Worm (Caenorhabditis elegans) whole organism, L1 larva: ENCODE measurements around the gene nspc-20.

Experiments
- C04F5.9 ChIP-seq: sonication (generic microtip); optimal IDR thresholded peaks from 2 replicates; lab custom pipeline; 2016; ENCODE audit warnings: missing genetic modification characterization, missing compliant biosample characterization
- C16A3.4 ChIP-seq: fragments of 150-350 bp; optimal IDR thresholded peaks from 2 replicates; lab custom pipeline; 2014; ENCODE audit warnings: missing biosample characterization, missing genetic modification characterization
- C34B4.2 ChIP-seq: sonication (generic microtip); optimal IDR thresholded peaks from 2 replicates; lab custom pipeline; 2017; ENCODE audit warnings: mild to moderate bottlenecking, missing genetic modification characterization, missing compliant biosample characterization
- F16B12.6 ChIP-seq: fragments of 150-350 bp; optimal IDR thresholded peaks from 2 replicates; lab custom pipeline; 2014; ENCODE audit warnings: missing biosample characterization, missing genetic modification characterization
- aha-1 ChIP-seq: fragments of 150-350 bp; optimal IDR thresholded peaks from 2 replicates; lab custom pipeline; 2014; ENCODE audit warnings: missing biosample characterization, missing genetic modification characterization
- aly-2 ChIP-seq: fragments of 150-350 bp; optimal IDR thresholded peaks from 2 replicates; lab custom pipeline; 2014; ENCODE audit warnings: missing biosample characterization, missing genetic modification characterization
- ama-1 ChIP-seq: fragments of 150-350 bp; optimal IDR thresholded peaks from 2 replicates; lab custom pipeline; 2014
- ceh-63 ChIP-seq: fragments of 200-800 bp; sonication (Bioruptor generic); optimal IDR thresholded peaks from 2 replicates; lab custom pipeline; 2018; ENCODE audit warnings: mild to moderate bottlenecking, missing genetic modification characterization, missing compliant biosample characterization
- ceh-8 ChIP-seq: fragments of 200-800 bp; sonication (Bioruptor generic); optimal IDR thresholded peaks from 2 replicates; lab custom pipeline; 2018; ENCODE audit warnings: mild to moderate bottlenecking, missing genetic modification characterization, moderate library complexity, missing compliant biosample characterization
- ceh-88 ChIP-seq: fragments of 200-800 bp; sonication (Bioruptor generic); IDR thresholded peaks from 2 replicates; pipeline ENCODE4 v1.3.6; 2022; ENCODE audit warnings: missing genetic modification characterization, missing compliant biosample characterization
- ceh-90 ChIP-seq: sonication (generic microtip); optimal IDR thresholded peaks from 2 replicates; lab custom pipeline; 2016; ENCODE audit warnings: missing genetic modification characterization, missing compliant biosample characterization
- ces-1 ChIP-seq: fragments of 150-350 bp; optimal IDR thresholded peaks from 2 replicates; lab custom pipeline; 2014; ENCODE audit warnings: missing biosample characterization, missing genetic modification reagents, missing genetic modification characterization
- efl-1 ChIP-seq, 4 experiments: fragments of 150-350 bp; optimal IDR thresholded peaks in 3 of 4; peaks in 1 of 4; 1 replicate in 1 of 4; 2 replicates in 3 of 4; lab custom pipeline; 2014; ENCODE audit warnings: missing biosample characterization in 2 of 4, missing genetic modification characterization in 2 of 4, missing genetic modification reagents in 2 of 4
- efl-3 ChIP-seq: fragments of 200-800 bp; sonication (Bioruptor generic); optimal IDR thresholded peaks from 2 replicates; lab custom pipeline; 2018; ENCODE audit warnings: mild to moderate bottlenecking, missing genetic modification characterization, missing compliant biosample characterization
- egl-27 ChIP-seq, 2 experiments: fragments of 150-350 bp in 1 of 2; sonication (generic microtip); optimal IDR thresholded peaks; 3 replicates each; lab custom pipeline; 2017 to 2018; ENCODE audit warnings: missing biosample characterization in 2 of 2, missing genetic modification characterization in 2 of 2, missing genetic modification reagents in 2 of 2
- elt-3 ChIP-seq, 6 experiments: fragments of 150-350 bp in 1 of 6; sonication (generic microtip); optimal IDR thresholded peaks; 2 replicates each; lab custom pipeline; 2017 to 2018; ENCODE audit warnings: missing biosample characterization in 6 of 6, missing genetic modification characterization in 6 of 6, inconsistent platforms in 1 of 6
- ets-5 ChIP-seq: fragments of 200-800 bp; sonication (Bioruptor generic); IDR thresholded peaks from 2 replicates; pipeline ENCODE4 v1.3.6; 2022; ENCODE audit warnings: missing genetic modification characterization, missing compliant biosample characterization
- fkh-4 ChIP-seq: sonication (generic microtip); optimal IDR thresholded peaks from 2 replicates; lab custom pipeline; 2016; ENCODE audit warnings: missing compliant biosample characterization, missing genetic modification characterization, borderline replicate concordance
- fkh-8 ChIP-seq: sonication (generic microtip); optimal IDR thresholded peaks from 2 replicates; lab custom pipeline; 2016; ENCODE audit warnings: mild to moderate bottlenecking, missing genetic modification characterization, missing compliant biosample characterization
- grh-1 ChIP-seq: fragments of 200-800 bp; sonication (Bioruptor generic); IDR thresholded peaks from 2 replicates; pipeline ENCODE4 v1.3.6; 2022; ENCODE audit warnings: missing genetic modification reagents, missing genetic modification characterization, missing compliant biosample characterization
- hlh-17 ChIP-seq: fragments of 200-800 bp; sonication (Bioruptor generic); optimal IDR thresholded peaks from 2 replicates; lab custom pipeline; 2018; ENCODE audit warnings: missing genetic modification characterization, mild to moderate bottlenecking, missing compliant biosample characterization, moderate library complexity, borderline replicate concordance
- hpl-2 ChIP-seq: fragments of 150-350 bp; optimal IDR thresholded peaks from 2 replicates; lab custom pipeline; 2014; ENCODE audit warnings: missing biosample characterization, missing genetic modification reagents, missing genetic modification characterization
- lin-35 ChIP-seq, 2 experiments: fragments of 150-350 bp; optimal IDR thresholded peaks; 2 replicates each; lab custom pipeline; 2014; ENCODE audit warnings: missing biosample characterization in 2 of 2, missing genetic modification characterization in 2 of 2, missing genetic modification reagents in 2 of 2
- lin-39 ChIP-seq: fragments of 150-350 bp; optimal IDR thresholded peaks from 2 replicates; lab custom pipeline; 2014; ENCODE audit warnings: missing biosample characterization, missing genetic modification reagents, missing genetic modification characterization
- mab-9 ChIP-seq: fragments of 200-800 bp; sonication (Bioruptor generic); IDR thresholded peaks from 2 replicates; pipeline ENCODE4 v1.3.6; 2022; ENCODE audit warnings: missing genetic modification reagents, missing genetic modification characterization, missing compliant biosample characterization
- mdl-1 ChIP-seq, 2 experiments: fragments of 150-350 bp; optimal IDR thresholded peaks; 2 replicates each; lab custom pipeline; 2014 to 2017; ENCODE audit warnings: missing biosample characterization in 2 of 2, missing genetic modification characterization in 2 of 2, inconsistent platforms in 1 of 2
- mef-2 ChIP-seq: fragments of 150-350 bp; optimal IDR thresholded peaks from 2 replicates; lab custom pipeline; 2014; ENCODE audit warnings: missing biosample characterization, missing genetic modification characterization
- nhr-11 ChIP-seq: fragments of 150-350 bp; optimal IDR thresholded peaks from 2 replicates; lab custom pipeline; 2014; ENCODE audit warnings: missing biosample characterization, missing genetic modification characterization
- nhr-19 ChIP-seq: fragments of 200-800 bp; sonication (Bioruptor generic); conservative IDR thresholded peaks from 2 replicates; pipeline ENCODE4 v1.3.6; 2022; ENCODE audit warnings: missing genetic modification characterization, missing compliant biosample characterization
- nhr-20 ChIP-seq: sonication (generic microtip); optimal IDR thresholded peaks from 2 replicates; lab custom pipeline; 2016; ENCODE audit warnings: mild to moderate bottlenecking, missing genetic modification characterization, missing compliant biosample characterization
- nhr-47 ChIP-seq: sonication (generic microtip); optimal IDR thresholded peaks from 2 replicates; lab custom pipeline; 2016; ENCODE audit warnings: mild to moderate bottlenecking, missing genetic modification characterization, moderate library complexity, missing compliant biosample characterization
- nhr-71 ChIP-seq: sonication (generic microtip); optimal IDR thresholded peaks from 2 replicates; lab custom pipeline; 2016; ENCODE audit warnings: mild to moderate bottlenecking, missing genetic modification characterization, moderate library complexity, missing compliant biosample characterization
- nhr-84 ChIP-seq: sonication (generic microtip); optimal IDR thresholded peaks from 2 replicates; lab custom pipeline; 2017; ENCODE audit warnings: missing biosample characterization, missing genetic modification characterization
- nhr-90 ChIP-seq: sonication (generic microtip); optimal IDR thresholded peaks from 2 replicates; lab custom pipeline; 2016; ENCODE audit warnings: mild to moderate bottlenecking, missing genetic modification characterization, missing compliant biosample characterization; ENCODE audit not compliant: poor library complexity
- pag-3 ChIP-seq: sonication (generic microtip); optimal IDR thresholded peaks from 2 replicates; lab custom pipeline; 2017; ENCODE audit warnings: missing genetic modification characterization, mild to moderate bottlenecking, missing compliant biosample characterization, antibody characterized with exemption, borderline replicate concordance; ENCODE audit not compliant: insufficient read depth
- pax-3 ChIP-seq: fragments of 200-800 bp; sonication (Bioruptor generic); optimal IDR thresholded peaks from 2 replicates; lab custom pipeline; 2018; ENCODE audit warnings: mild to moderate bottlenecking, missing genetic modification characterization, moderate library complexity, missing compliant biosample characterization
- rnt-1 ChIP-seq: sonication (generic microtip); optimal IDR thresholded peaks from 2 replicates; lab custom pipeline; 2016; ENCODE audit warnings: mild to moderate bottlenecking, missing genetic modification characterization, moderate library complexity, missing compliant biosample characterization
- skn-1 ChIP-seq: fragments of 150-350 bp; optimal IDR thresholded peaks from 2 replicates; lab custom pipeline; 2014; ENCODE audit warnings: missing biosample characterization, missing genetic modification characterization
- snpc-4 ChIP-seq: fragments of 150-350 bp; optimal IDR thresholded peaks from 2 replicates; lab custom pipeline; 2014; ENCODE audit warnings: missing biosample characterization, missing genetic modification characterization
- snu-23 ChIP-seq: sonication (generic microtip); optimal IDR thresholded peaks from 2 replicates; lab custom pipeline; 2016; ENCODE audit warnings: missing genetic modification characterization, missing compliant biosample characterization
- sptf-1 ChIP-seq: fragments of 150-350 bp; optimal IDR thresholded peaks from 2 replicates; lab custom pipeline; 2014; ENCODE audit warnings: missing biosample characterization, missing genetic modification characterization
- swsn-7 ChIP-seq: sonication (generic microtip); optimal IDR thresholded peaks from 2 replicates; lab custom pipeline; 2016; ENCODE audit warnings: missing genetic modification characterization, missing compliant biosample characterization
- tbx-2 ChIP-seq: sonication (generic microtip); optimal IDR thresholded peaks from 2 replicates; lab custom pipeline; 2016; ENCODE audit warnings: missing genetic modification characterization, missing compliant biosample characterization
- tlp-1 ChIP-seq: fragments of 150-350 bp; optimal IDR thresholded peaks from 2 replicates; lab custom pipeline; 2014; ENCODE audit warnings: missing biosample characterization, missing genetic modification characterization
- unc-130 ChIP-seq: fragments of 150-350 bp; optimal IDR thresholded peaks from 2 replicates; lab custom pipeline; 2017; ENCODE audit warnings: missing biosample characterization, missing genetic modification characterization, inconsistent platforms
- unc-62 ChIP-seq: fragments of 150-350 bp; optimal IDR thresholded peaks from 2 replicates; lab custom pipeline; 2014; ENCODE audit warnings: missing biosample characterization, missing genetic modification reagents, missing genetic modification characterization
- unc-86 ChIP-seq: sonication (generic microtip); optimal IDR thresholded peaks from 2 replicates; lab custom pipeline; 2016; ENCODE audit warnings: missing genetic modification characterization, missing compliant biosample characterization
- zag-1 ChIP-seq: fragments of 150-350 bp; optimal IDR thresholded peaks from 2 replicates; lab custom pipeline; 2014; ENCODE audit warnings: missing biosample characterization, missing genetic modification characterization
- zip-4 ChIP-seq: fragments of 200-800 bp; sonication (Bioruptor generic); optimal IDR thresholded peaks from 2 replicates; lab custom pipeline; 2018; ENCODE audit warnings: mild to moderate bottlenecking, missing genetic modification characterization, moderate library complexity, missing compliant biosample characterization
- ztf-11 ChIP-seq, 2 experiments: sonication (generic microtip); optimal IDR thresholded peaks; 2 replicates each; lab custom pipeline; 2016 to 2017; ENCODE audit warnings: missing genetic modification characterization in 2 of 2, missing biosample characterization in 1 of 2, missing compliant biosample characterization in 1 of 2
- ztf-4 ChIP-seq: fragments of 150-350 bp; optimal IDR thresholded peaks from 2 replicates; lab custom pipeline; 2014; ENCODE audit warnings: missing biosample characterization, missing genetic modification characterization

Gene nspc-20

DNA sequence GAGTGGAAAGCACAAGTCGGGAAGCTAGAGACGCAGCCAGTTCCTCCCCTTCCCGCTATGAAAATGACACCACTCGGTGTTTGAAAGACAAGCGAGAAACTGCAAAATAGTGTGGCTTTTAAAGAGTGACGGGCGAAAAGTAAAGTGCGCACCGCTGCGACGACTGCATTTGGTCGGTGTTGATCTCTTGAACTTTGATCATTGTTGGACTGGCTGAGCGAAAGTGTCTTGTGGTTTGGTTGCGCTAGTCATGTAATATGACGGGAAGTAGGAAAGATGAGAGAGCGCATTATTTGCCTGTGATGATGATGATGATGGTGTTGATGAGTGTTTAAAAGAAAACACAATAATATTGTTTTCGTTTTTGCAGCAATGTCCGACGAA, 30.3 kb upstream of the nspc-20 start (continued):
- peak; percentile 64 for TF ChIP-seq ceh-88 (GFP tag; lab: Robert Waterston, UW)
- no peak for TF ChIP-seq C34B4.2 (tag; lab: Kevin White, UChicago)
- no peak for TF ChIP-seq ceh-8 (GFP tag; lab: Kevin White, UChicago)
- TF ChIP-seq nhr-19 (GFP tag; lab: Robert Waterston, UW): peak; percentile 86
- no peak for TF ChIP-seq ceh-63 (GFP tag; lab: Kevin White, UChicago)
- peak in 4 of 6 experiments; percentile 55 to 88 (median 85) for TF ChIP-seq elt-3 (tag; optimal IDR thresholded peaks at IDR 0.05; lab: Kevin White, UChicago)
- peak; percentile 99 for TF ChIP-seq nhr-71
- TF ChIP-seq C04F5.9: no peak
- TF ChIP-seq fkh-8 (tag; lab: Kevin White, UChicago): peak; percentile 96
- peak; percentile 87 for TF ChIP-seq nhr-47 (tag; lab: Kevin White, UChicago)
- TF ChIP-seq tlp-1: no peak
- TF ChIP-seq nhr-20: peak; percentile 98
- TF ChIP-seq nhr-84 (tag; lab: Kevin White, UChicago): no peak
- TF ChIP-seq lin-39 (tag; lab: Kevin White, UChicago): no peak
- TF ChIP-seq F16B12.6: no peak
- TF ChIP-seq ets-5 (GFP tag; lab: Robert Waterston, UW): no peak
- peak; percentile 77 for TF ChIP-seq unc-86 (tag; lab: Kevin White, UChicago)
- no peak for TF ChIP-seq pag-3 (tag; lab: Kevin White, UChicago)
- TF ChIP-seq tbx-2 (tag; lab: Kevin White, UChicago): peak; percentile 95
- TF ChIP-seq grh-1 (GFP tag; lab: Robert Waterston, UW): peak; percentile 66
- no peak for TF ChIP-seq aly-2 (tag; lab: Kevin White, UChicago)
- peak; percentile 88 for TF ChIP-seq snu-23 (GFP tag; lab: Kevin White, UChicago)
- TF ChIP-seq swsn-7: peak; percentile 85
- TF ChIP-seq zip-4 (GFP tag; lab: Kevin White, UChicago): peak; percentile 41
- peak; percentile 77 for TF ChIP-seq ztf-4 (tag; lab: Kevin White, UChicago)
- TF ChIP-seq hpl-2 (GFP tag; lab: Kevin White, UChicago): no peak
- TF ChIP-seq ceh-90 (tag; lab: Kevin White, UChicago): no peak
- no peak for TF ChIP-seq hlh-17 (GFP tag; lab: Kevin White, UChicago)
- no peak for TF ChIP-seq fkh-4
- TF ChIP-seq zag-1 (tag; lab: Kevin White, UChicago): no peak
- no peak for TF ChIP-seq ztf-11 (tag; optimal IDR thresholded peaks at IDR 0.05; lab: Kevin White, UChicago)
- TF ChIP-seq mef-2 (tag; lab: Kevin White, UChicago): peak; percentile 83
- peak; percentile 58 for TF ChIP-seq nhr-11 (tag; lab: Kevin White, UChicago)
- peak; percentile 40 for TF ChIP-seq ama-1
- TF ChIP-seq unc-130 (tag; lab: Kevin White, UChicago): peak; percentile 85
- peak; percentile 77 for TF ChIP-seq pax-3 (tag; lab: Kevin White, UChicago)
- TF ChIP-seq aha-1 (tag; lab: Kevin White, UChicago): no peak

DNA sequence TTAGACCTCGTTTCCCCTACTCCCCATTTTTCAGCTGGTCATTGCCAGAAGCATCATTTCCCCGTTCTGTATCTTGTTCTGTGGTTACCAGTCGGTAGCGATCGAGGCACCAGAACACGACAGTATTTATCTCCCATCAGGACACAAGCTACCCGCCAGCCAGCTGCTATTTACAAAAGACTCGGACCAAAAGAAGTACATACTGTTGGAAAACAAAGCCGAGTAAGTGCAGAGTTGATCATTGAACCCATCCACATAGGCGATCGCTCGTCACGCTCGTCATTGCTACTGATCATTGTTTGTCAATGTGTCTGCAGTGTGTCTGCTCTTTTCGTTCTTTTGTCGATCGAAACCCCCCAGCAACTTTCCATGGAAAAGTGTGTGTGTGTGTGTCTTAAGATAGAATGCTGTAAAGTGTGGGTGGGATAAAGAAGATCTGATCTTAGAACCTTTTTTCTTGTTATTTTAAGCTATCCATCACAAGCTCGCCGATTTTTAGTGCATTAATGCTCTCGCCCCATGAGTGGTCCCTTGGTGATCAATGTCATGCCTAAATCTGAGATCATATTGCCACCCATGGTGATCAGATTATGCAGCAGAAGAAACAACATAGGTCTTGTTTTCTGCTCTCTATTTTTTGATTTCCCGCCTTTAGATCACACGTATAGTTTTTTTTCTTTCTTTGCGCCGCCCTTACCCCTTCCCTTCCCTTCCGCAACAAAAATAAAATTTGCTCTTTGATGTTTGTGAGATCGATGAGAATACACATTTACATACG, 29.7 kb upstream of the nspc-20 start:
- peak in 1 of 2 experiments; percentile 5 for TF ChIP-seq egl-27 (tag; optimal IDR thresholded peaks at IDR 0.05; lab: Kevin White, UChicago)
- no peak for TF ChIP-seq snpc-4 (tag; lab: Kevin White, UChicago)
- TF ChIP-seq nhr-90 (tag; lab: Kevin White, UChicago): no peak
- no peak for TF ChIP-seq sptf-1 (tag; lab: Kevin White, UChicago)
- no peak for TF ChIP-seq skn-1 (tag; lab: Kevin White, UChicago)
- no peak for TF ChIP-seq efl-3 (GFP tag; lab: Kevin White, UChicago)
- TF ChIP-seq nhr-19 (GFP tag; lab: Robert Waterston, UW): peak; percentile 10; the same call in 1 of the 2 replicates
- no peak for TF ChIP-seq lin-35 (GFP tag; optimal IDR thresholded peaks at IDR 0.05; lab: Kevin White, UChicago)
- TF ChIP-seq mdl-1 (tag; optimal IDR thresholded peaks at IDR 0.05; lab: Kevin White, UChicago): no peak
- TF ChIP-seq mab-9 (GFP tag; lab: Robert Waterston, UW): no peak
- TF ChIP-seq rnt-1 (tag; lab: Kevin White, UChicago): peak; percentile 66
- 0 out of 2 replicates have a peak, but pooled peaks have one; percentile 15 for TF ChIP-seq grh-1 (GFP tag; lab: Robert Waterston, UW)
- no peak for TF ChIP-seq nhr-71
- no peak for TF ChIP-seq efl-1 (optimal IDR thresholded peaks at IDR 0.05; lab: Kevin White, UChicago)
- TF ChIP-seq efl-1 (GFP tag; optimal IDR thresholded peaks at IDR 0.05 in 1 of 2; lab: Kevin White, UChicago): peak; percentile 3 to 93
- no peak for TF ChIP-seq ztf-11 (tag; optimal IDR thresholded peaks at IDR 0.05; lab: Kevin White, UChicago)
- TF ChIP-seq C16A3.4 (tag; lab: Kevin White, UChicago): no peak
- no peak for TF ChIP-seq hlh-17 (GFP tag; lab: Kevin White, UChicago)
- no peak for TF ChIP-seq unc-62
- TF ChIP-seq ces-1 (GFP tag; lab: Kevin White, UChicago): no peak
